Worm (Caenorhabditis elegans) whole organism, L4/young adult: ENCODE data around the gene rpl-22.
A peak's percentile ranks its signal among the peaks of the same experiment; 100 is the strongest.

Source experiments
- W03F9.2 ChIP-seq: fragments of 150-350 bp; optimal IDR thresholded peaks from 2 replicates; lab custom pipeline; 2014; ENCODE audit warnings: missing biosample characterization, missing genetic modification characterization
- dao-5 ChIP-seq: sonication (generic microtip); optimal IDR thresholded peaks from 2 replicates; lab custom pipeline; 2016; ENCODE audit warnings: missing genotype, missing genetic modification characterization, moderate library complexity, missing compliant biosample characterization
- him-1 ChIP-seq: sonication (generic microtip); optimal IDR thresholded peaks from 2 replicates; lab custom pipeline; 2016; ENCODE audit warnings: missing genotype, missing genetic modification reagents, missing genetic modification characterization, missing compliant biosample characterization

rpl-22 gene

ce11 chrII:5055129-5055666, at the start of gene rpl-22, which contains the start of gene ify-1:
Gene rpl-22 (plus strand): TSS chrII:5055616.
Gene ify-1 (minus strand): TSS chrII:5055179.
- TF ChIP-seq him-1 (peak; percentile 76), W03F9.2 (tag; lab: Kevin White, UChicago) (peak; percentile 94), dao-5 (tag; lab: Kevin White, UChicago) (no peak)

- TF ChIP-seq him-1 (no peak), W03F9.2 (tag; lab: Kevin White, UChicago) (no peak), dao-5 (tag; lab: Kevin White, UChicago) (no peak)
These were observed 47.4 kb upstream of the rpl-22 start, which contains the start of gene F59A6.3 for ce11 chrII:5008033-5008432. Gene F59A6.3 (plus strand): TSS chrII:5008333.

ce11 chrII:5011978-5012377, 43.4 kb upstream of the rpl-22 start, which contains the start of gene F59A6.12:
Gene F59A6.12 (minus strand): TSS chrII:5012078.
- TF ChIP-seq W03F9.2 (tag; lab: Kevin White, UChicago) (no peak), dao-5 (tag; lab: Kevin White, UChicago) (no peak), him-1 (no peak)

- TF ChIP-seq dao-5 (tag; lab: Kevin White, UChicago) (no peak), him-1 (no peak), W03F9.2 (tag; lab: Kevin White, UChicago) (no peak)
These were observed 41.0 kb upstream of the rpl-22 start, which contains the start of gene F59A6.2 for ce11 chrII:5014399-5014798. Gene F59A6.2 (plus strand): TSS chrII:5014699.

- TF ChIP-seq W03F9.2 (tag; lab: Kevin White, UChicago) (no peak), him-1 (no peak), dao-5 (tag; lab: Kevin White, UChicago) (no peak)
These were observed 39.3 kb upstream of the rpl-22 start for ce11 chrII:5016144-5016543.

- TF ChIP-seq W03F9.2 (tag; lab: Kevin White, UChicago) (peak; percentile 45), him-1 (peak; percentile 12), dao-5 (tag; lab: Kevin White, UChicago) (no peak)
These were observed 38.3 kb upstream of the rpl-22 start for ce11 chrII:5016977-5017585.

ce11 chrII:5018578-5018977, 36.8 kb upstream of the rpl-22 start:
- TF ChIP-seq dao-5 (tag; lab: Kevin White, UChicago) (no peak), W03F9.2 (tag; lab: Kevin White, UChicago) (no peak), him-1 (no peak)

- TF ChIP-seq dao-5 (tag; lab: Kevin White, UChicago) = no peak
- no peak for TF ChIP-seq him-1
- TF ChIP-seq W03F9.2 (tag; lab: Kevin White, UChicago) = no peak
These were observed 35.9 kb upstream of the rpl-22 start for ce11 chrII:5019389-5020108.

ce11 chrII:5020513-5021081, 34.8 kb upstream of the rpl-22 start:
- no peak for TF ChIP-seq W03F9.2 (tag; lab: Kevin White, UChicago)
- no peak for TF ChIP-seq dao-5 (tag; lab: Kevin White, UChicago)
- TF ChIP-seq him-1 = no peak

ce11 chrII:5021518-5021917, 33.9 kb upstream of the rpl-22 start:
- TF ChIP-seq dao-5 (tag; lab: Kevin White, UChicago) (no peak), him-1 (no peak), W03F9.2 (tag; lab: Kevin White, UChicago) (no peak)

- TF ChIP-seq W03F9.2 (tag; lab: Kevin White, UChicago) (no peak), dao-5 (tag; lab: Kevin White, UChicago) (no peak), him-1 (no peak)
These were observed 33.0 kb upstream of the rpl-22 start, which contains the start of the genes nsy-1 and F59A6.13 for ce11 chrII:5022381-5022855. Gene nsy-1 (plus strand): TSS chrII:5022757. Gene F59A6.13 (plus strand): TSS chrII:5022805.

- TF ChIP-seq dao-5 (tag; lab: Kevin White, UChicago) (no peak), him-1 (no peak), W03F9.2 (tag; lab: Kevin White, UChicago) (no peak)
These were observed 27.5 kb upstream of the rpl-22 start for ce11 chrII:5027952-5028351.

ce11 chrII:5031612-5032011, 23.8 kb upstream of the rpl-22 start, which contains the start of gene wdr-83:
Gene wdr-83 (minus strand): TSS chrII:5031712.
- no peak for TF ChIP-seq dao-5 (tag; lab: Kevin White, UChicago)
- TF ChIP-seq him-1 = no peak
- TF ChIP-seq W03F9.2 (tag; lab: Kevin White, UChicago) = no peak
